Worm (Caenorhabditis elegans): ENCODE measurements around the gene Y59A8B.25.

DNA sequence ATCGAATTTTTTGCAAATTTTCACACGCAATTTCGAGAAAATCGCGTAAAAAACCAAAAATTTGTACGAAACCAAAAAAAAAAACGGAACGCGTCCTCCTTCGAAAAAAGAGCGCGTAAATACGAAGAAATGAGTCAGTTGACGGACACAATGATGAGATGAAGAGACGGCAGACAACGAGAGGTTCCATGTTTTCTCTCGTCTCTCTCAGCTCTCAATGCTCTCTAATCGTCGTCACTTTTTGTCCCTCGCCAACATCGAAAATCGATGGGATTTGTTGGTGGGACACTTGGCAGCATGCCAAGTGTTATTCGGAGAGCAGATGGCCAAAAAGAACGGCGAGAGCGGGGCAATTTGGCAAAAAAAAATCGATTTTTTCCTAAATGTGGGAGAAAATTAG is 24.0 kb upstream of the Y59A8B.25 start:
- peak; percentile 20 for TF ChIP-seq elt-2 (tag; optimal IDR thresholded peaks at IDR 0.05)
- no peak for TF ChIP-seq nhr-12 (tag; optimal IDR thresholded peaks at IDR 0.05)

Data from whole organism, L3 larva.